Fruit fly (Drosophila melanogaster) whole organism, wandering third instar larva: ENCODE data around the gene CG14435.

Experiments
- Dfd ChIP-seq: fragments of >200 bp; optimal IDR thresholded peaks from 2 replicates; lab custom pipeline; 2017; ENCODE audit warnings: missing biosample characterization, missing genetic modification characterization
- Dif ChIP-seq: fragments of 200-275, 200-300 bp; sonication (Bioruptor generic); optimal IDR thresholded peaks from 2 replicates; lab custom pipeline; 2018; ENCODE audit warnings: missing biosample characterization, missing genetic modification characterization; ENCODE audit not compliant: partially characterized antibody
- GATAd ChIP-seq: sonication (Bioruptor generic); optimal IDR thresholded peaks from 2 replicates; lab custom pipeline; 2016; ENCODE audit warnings: missing biosample characterization, missing genetic modification characterization
- Hnf4 ChIP-seq: fragments of 200-800 bp; sonication (Bioruptor generic); optimal IDR thresholded peaks from 2 replicates; lab custom pipeline; 2016; ENCODE audit warnings: missing biosample characterization, mild to moderate bottlenecking, missing genetic modification characterization
- Hr83 ChIP-seq: fragments of 200-300 bp; sonication (Bioruptor generic); optimal IDR thresholded peaks from 2 replicates; lab custom pipeline; 2016; ENCODE audit warnings: missing biosample characterization, mild to moderate bottlenecking, missing genetic modification characterization, moderate library complexity; ENCODE audit not compliant: poor library complexity, severe bottlenecking
- OdsH ChIP-seq: fragments of 200-800 bp; sonication (Bioruptor generic); optimal IDR thresholded peaks from 2 replicates; lab custom pipeline; 2016; ENCODE audit warnings: missing biosample characterization, mild to moderate bottlenecking, missing genetic modification characterization
- fru ChIP-seq: fragments of 200-800 bp; sonication (Bioruptor generic); optimal IDR thresholded peaks from 3 replicates; lab custom pipeline; 2016; ENCODE audit warnings: missing biosample characterization, mild to moderate bottlenecking, missing genetic modification characterization
- h ChIP-seq: fragments of 200-800 bp; sonication (Bioruptor generic); optimal IDR thresholded peaks from 3 replicates; lab custom pipeline; 2016; ENCODE audit warnings: missing biosample characterization, mild to moderate bottlenecking, missing genetic modification characterization
- pan ChIP-seq: fragments of >200 bp; optimal IDR thresholded peaks from 2 replicates; lab custom pipeline; 2017
- psq ChIP-seq: fragments of 200-800 bp; sonication (Bioruptor generic); optimal IDR thresholded peaks from 3 replicates; lab custom pipeline; 2017; ENCODE audit warnings: missing biosample characterization, mild to moderate bottlenecking, missing genetic modification characterization, moderate library complexity
- sage ChIP-seq: fragments of 200-800 bp; sonication (Bioruptor generic); optimal IDR thresholded peaks from 2 replicates; lab custom pipeline; 2016; ENCODE audit warnings: missing biosample characterization, mild to moderate bottlenecking, missing genetic modification characterization
- sv ChIP-seq: fragments of 200-800 bp; sonication (Bioruptor generic); optimal IDR thresholded peaks from 3 replicates; lab custom pipeline; 2016; ENCODE audit warnings: missing biosample characterization, missing genetic modification characterization

DNA sequence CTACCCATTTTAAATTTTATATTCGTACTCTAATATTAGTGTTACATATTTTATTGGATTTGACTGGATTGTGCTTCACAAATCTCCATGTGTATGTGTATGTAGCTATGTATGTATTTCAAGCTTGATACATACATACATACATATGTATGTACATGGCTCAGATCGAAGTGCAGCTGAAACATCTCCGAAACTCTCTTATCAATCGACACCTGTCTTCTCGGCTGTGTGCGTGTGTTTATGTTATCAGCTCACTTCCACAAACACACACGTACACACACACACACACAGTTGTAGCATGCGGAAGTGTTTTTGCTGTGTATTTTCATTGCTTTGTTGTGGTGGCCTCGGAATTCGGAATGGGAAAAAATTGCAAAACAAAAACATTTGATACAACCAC is 15.5 kb upstream of the CG14435 start:
- TF ChIP-seq sv (GFP tag; lab: Kevin White, UChicago) (no peak), Hnf4 (GFP tag; lab: Kevin White, UChicago) (no peak), Hr83 (GFP tag; lab: Kevin White, UChicago) (no peak), Dfd (GFP tag; lab: Kevin White, UChicago) (no peak), pan (no peak), GATAd (GFP tag; lab: Kevin White, UChicago) (no peak), h (GFP tag; lab: Kevin White, UChicago) (no peak), Dif (no peak), psq (GFP tag; lab: Kevin White, UChicago) (no peak), fru (no peak), sage (no peak), OdsH (GFP tag; lab: Kevin White, UChicago) (no peak)
